Fruit fly (Drosophila melanogaster) whole organism, adult: ENCODE results near the gene Nepl18.
A peak's percentile ranks its signal among the peaks of the same experiment; 100 is the strongest.

ENCODE experiments used
- CG11617 ChIP-seq: fragments of 200-800 bp; sonication (Bioruptor generic); optimal IDR thresholded peaks from 2 replicates; lab custom pipeline; 2017; ENCODE audit warnings: mild to moderate bottlenecking, missing biosample characterization, missing genetic modification reagents, missing genetic modification characterization
- cic ChIP-seq: fragments of 200-800 bp; sonication (Bioruptor generic); optimal IDR thresholded peaks from 2 replicates; lab custom pipeline; 2017; ENCODE audit warnings: missing biosample characterization, mild to moderate bottlenecking, missing genetic modification characterization, moderate library complexity
- pad ChIP-seq: fragments of 200-800 bp; sonication (Bioruptor generic); optimal IDR thresholded peaks from 3 replicates; lab custom pipeline; 2017; ENCODE audit warnings: missing biosample characterization, missing genetic modification characterization, mild to moderate bottlenecking, moderate library complexity, missing genetic modification reagents
- toe ChIP-seq: fragments of 200-800 bp; sonication (Bioruptor generic); optimal IDR thresholded peaks from 2 replicates; lab custom pipeline; 2016; ENCODE audit warnings: missing biosample characterization, missing genetic modification characterization

DNA sequence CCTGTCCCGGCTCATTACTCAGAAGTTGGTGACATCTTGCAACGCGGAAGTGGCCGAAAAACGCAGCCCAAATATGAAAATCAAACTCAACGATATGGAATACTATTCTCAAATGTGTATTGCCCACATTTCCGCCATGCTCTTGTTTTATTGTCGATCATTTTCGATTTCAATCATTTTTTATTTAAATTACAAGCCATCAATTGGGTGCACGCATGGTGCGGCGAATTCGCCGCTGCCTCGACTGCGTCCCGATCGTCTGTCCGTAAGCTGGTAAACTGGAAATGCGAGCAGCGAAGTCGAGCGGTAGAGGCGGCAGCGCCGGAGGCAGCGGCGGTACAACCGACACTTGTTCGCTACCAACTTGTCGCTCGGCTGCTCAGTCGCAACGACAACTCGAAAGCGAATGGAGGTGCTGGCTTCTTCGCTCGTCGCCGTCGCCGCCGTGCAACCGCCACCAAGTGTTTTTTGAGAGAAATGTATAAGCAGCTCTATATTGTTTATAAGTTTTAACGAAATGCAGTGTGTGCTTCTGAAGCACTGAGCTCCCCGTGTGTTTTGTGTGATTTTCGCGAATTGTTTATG lies 16.2 kb downstream of the Nepl18 start:
- TF ChIP-seq CG11617 (GFP tag; lab: Kevin White, UChicago), result no peak
- TF ChIP-seq toe (GFP tag; lab: Kevin White, UChicago), result no peak
- peak; percentile 10 for TF ChIP-seq cic (GFP tag; lab: Kevin White, UChicago)
- TF ChIP-seq pad (GFP tag; lab: Kevin White, UChicago), result no peak
